Worm (Caenorhabditis elegans): Measurements from ENCODE around the gene nhr-143.

- TF ChIP-seq ama-1 (optimal IDR thresholded peaks at IDR 0.05) (no peak), tra-4 (tag; optimal IDR thresholded peaks at IDR 0.05) (no peak), hmg-4 (GFP tag; optimal IDR thresholded peaks at IDR 0.05) (no peak)
Observed at ce11 chrV:8983604-8984003, 8.9 kb upstream of the nhr-143 start, which contains the start of gene str-86.
